Fruit fly (Drosophila melanogaster) whole organism, embryonic: ENCODE data around the gene mRpL30.

ENCODE experiments used
- Ada2b ChIP-seq: fragments of 200-800 bp; sonication (Bioruptor generic); IDR thresholded peaks from 2 replicates; pipeline ENCODE4 v1.3.6; 2022; ENCODE audit warnings: missing biosample characterization, missing genetic modification characterization
- BEAF-32 ChIP-seq: fragments of 200-800 bp; sonication (Bioruptor generic); optimal IDR thresholded peaks from 3 replicates; lab custom pipeline; 2017; ENCODE audit warnings: missing biosample characterization, missing genetic modification characterization, mild to moderate bottlenecking, moderate library complexity, missing genetic modification reagents
- Blimp-1 ChIP-seq: fragments of 200-800 bp; sonication (Bioruptor generic); optimal IDR thresholded peaks from 3 replicates; lab custom pipeline; 2018; ENCODE audit warnings: missing biosample characterization, missing genetic modification characterization, mild to moderate bottlenecking, moderate library complexity, missing genetic modification reagents
- CG10366 ChIP-seq: fragments of 200-800 bp; sonication (Bioruptor generic); IDR thresholded peaks from 2 replicates; pipeline ENCODE4 v1.3.6; 2022; ENCODE audit warnings: missing biosample characterization, missing genetic modification characterization
- CG10654 ChIP-seq: fragments of 200-800 bp; sonication (Bioruptor generic); optimal IDR thresholded peaks from 2 replicates; lab custom pipeline; 2016; ENCODE audit warnings: missing biosample characterization, missing genetic modification characterization
- CG11093 ChIP-seq: fragments of 200-800 bp; sonication (Bioruptor generic); IDR thresholded peaks from 3 replicates; pipeline ENCODE4 v1.3.6; 2022; ENCODE audit warnings: missing biosample characterization, missing genetic modification characterization
- CG11723 ChIP-seq: fragments of 200-800 bp; sonication (Bioruptor generic); optimal IDR thresholded peaks from 2 replicates; lab custom pipeline; 2017; ENCODE audit warnings: missing biosample characterization, mild to moderate bottlenecking, missing genetic modification characterization
- CG14667 ChIP-seq: fragments of 200-800 bp; sonication (Bioruptor generic); IDR thresholded peaks from 2 replicates; pipeline ENCODE4 v1.3.6; 2022; ENCODE audit warnings: missing biosample characterization, missing genetic modification characterization
- CG14710 ChIP-seq: fragments of 200-800 bp; sonication (Bioruptor generic); optimal IDR thresholded peaks from 3 replicates; lab custom pipeline; 2019; ENCODE audit warnings: missing biosample characterization, mild to moderate bottlenecking, missing genetic modification characterization, moderate library complexity
- CG1792 ChIP-seq: fragments of 200-800 bp; sonication (Bioruptor generic); optimal IDR thresholded peaks from 2 replicates; lab custom pipeline; 2016; ENCODE audit warnings: missing biosample characterization, missing genetic modification characterization
- CG18599 ChIP-seq: fragments of 200-800 bp; sonication (Bioruptor generic); optimal IDR thresholded peaks from 3 replicates; lab custom pipeline; 2017; ENCODE audit warnings: missing biosample characterization, missing genetic modification characterization, mild to moderate bottlenecking, moderate library complexity, missing genetic modification reagents
- CG2129 ChIP-seq: fragments of 200-800 bp; sonication (Bioruptor generic); IDR thresholded peaks from 2 replicates; pipeline ENCODE4 v1.3.6; 2022; ENCODE audit warnings: missing biosample characterization, missing genetic modification characterization; ENCODE audit not compliant: partially characterized antibody
- CG30403 ChIP-seq: fragments of 200-800 bp; sonication (Bioruptor generic); optimal IDR thresholded peaks from 3 replicates; lab custom pipeline; 2016; ENCODE audit warnings: missing biosample characterization, missing genetic modification characterization
- CG3065 ChIP-seq: fragments of 200-800 bp; sonication (Bioruptor generic); optimal IDR thresholded peaks from 2 replicates; lab custom pipeline; 2016; ENCODE audit warnings: missing biosample characterization, missing genetic modification characterization
- CG3281 ChIP-seq: fragments of 200-800 bp; sonication (Bioruptor generic); optimal IDR thresholded peaks from 3 replicates; lab custom pipeline; 2017; ENCODE audit warnings: missing biosample characterization, mild to moderate bottlenecking, missing genetic modification characterization
- CG33213 ChIP-seq: fragments of 200-800 bp; sonication (Bioruptor generic); optimal IDR thresholded peaks from 3 replicates; lab custom pipeline; 2016; ENCODE audit warnings: missing biosample characterization, missing genetic modification characterization
- CG4328 ChIP-seq: fragments of 200-800 bp; sonication (Bioruptor generic); optimal IDR thresholded peaks from 3 replicates; lab custom pipeline; 2017; ENCODE audit warnings: missing biosample characterization, missing genetic modification reagents, missing genetic modification characterization
- CG6254 ChIP-seq: fragments of 200-800 bp; sonication (Bioruptor generic); optimal IDR thresholded peaks from 3 replicates; lab custom pipeline; 2017; ENCODE audit warnings: mild to moderate bottlenecking, missing biosample characterization, missing genetic modification reagents, missing genetic modification characterization
- CG8765 ChIP-seq: fragments of 200-800 bp; sonication (Bioruptor generic); IDR thresholded peaks from 2 replicates; pipeline ENCODE4 v1.3.6; 2022; ENCODE audit warnings: missing biosample characterization, missing genetic modification characterization
- CG9932 ChIP-seq: fragments of 200-800 bp; sonication (Bioruptor generic); IDR thresholded peaks from 2 replicates; pipeline ENCODE4 v1.3.6; 2022; ENCODE audit warnings: missing biosample characterization, missing genetic modification characterization
- CoRest ChIP-seq: fragments of 200-800 bp; sonication (Bioruptor generic); optimal IDR thresholded peaks from 3 replicates; lab custom pipeline; 2018; ENCODE audit warnings: missing biosample characterization, mild to moderate bottlenecking, missing genetic modification characterization, moderate library complexity
- D19B ChIP-seq: fragments of 200-800 bp; sonication (Bioruptor generic); optimal IDR thresholded peaks from 2 replicates; lab custom pipeline; 2017; ENCODE audit warnings: missing biosample characterization, mild to moderate bottlenecking, missing genetic modification characterization
- Myb ChIP-seq: fragments of 200-800 bp; sonication (Bioruptor generic); optimal IDR thresholded peaks from 2 replicates; lab custom pipeline; 2016; ENCODE audit warnings: missing biosample characterization, missing genetic modification characterization
- NK7.1 ChIP-seq: fragments of 200-800 bp; sonication (Bioruptor generic); optimal IDR thresholded peaks from 3 replicates; lab custom pipeline; 2016; ENCODE audit warnings: missing biosample characterization, missing genetic modification characterization
- Nf-YC ChIP-seq: fragments of 200-800 bp; optimal IDR thresholded peaks from 3 replicates; lab custom pipeline; 2019; ENCODE audit warnings: missing biosample characterization, mild to moderate bottlenecking, missing genetic modification characterization, moderate library complexity
- Opbp ChIP-seq: fragments of 200-800 bp; sonication (Bioruptor generic); IDR thresholded peaks from 3 replicates; pipeline ENCODE4 v1.3.6; 2022; ENCODE audit warnings: missing biosample characterization, missing genetic modification characterization; ENCODE audit not compliant: partially characterized antibody
- Rfx ChIP-seq: fragments of 200-800 bp; sonication (Bioruptor generic); IDR thresholded peaks from 2 replicates; pipeline ENCODE4 v1.3.6; 2022; ENCODE audit warnings: missing biosample characterization, missing genetic modification characterization
- Side ChIP-seq: fragments of 200-800 bp; sonication (Bioruptor generic); optimal IDR thresholded peaks from 2 replicates; lab custom pipeline; 2016; ENCODE audit warnings: missing biosample characterization, missing genetic modification characterization
- Sry-δ ChIP-seq: fragments of 200-800 bp; sonication (Bioruptor generic); optimal IDR thresholded peaks from 2 replicates; lab custom pipeline; 2016; ENCODE audit warnings: missing biosample characterization, missing genetic modification characterization
- amos ChIP-seq: fragments of 200-800 bp; sonication (Bioruptor generic); IDR thresholded peaks from 2 replicates; pipeline ENCODE4 v1.3.6; 2022; ENCODE audit warnings: missing biosample characterization, missing genetic modification characterization; ENCODE audit not compliant: partially characterized antibody
- bsh ChIP-seq, 2 experiments: fragments of 200-800 bp; sonication (Bioruptor generic); optimal IDR thresholded peaks; 2 replicates each; lab custom pipeline; 2017 to 2018; ENCODE audit warnings: mild to moderate bottlenecking in 2 of 2, missing biosample characterization in 2 of 2, missing genetic modification characterization in 2 of 2, moderate library complexity in 1 of 2
- cato ChIP-seq: fragments of 200-800 bp; sonication (Bioruptor generic); optimal IDR thresholded peaks from 2 replicates; lab custom pipeline; 2016; ENCODE audit warnings: missing biosample characterization, missing genetic modification characterization, borderline replicate concordance
- cg ChIP-seq: fragments of 200-800 bp; sonication (Bioruptor generic); optimal IDR thresholded peaks from 3 replicates; lab custom pipeline; 2019; ENCODE audit warnings: missing biosample characterization, mild to moderate bottlenecking, missing genetic modification characterization, moderate library complexity
- crol ChIP-seq: fragments of 200-800 bp; sonication (Bioruptor generic); IDR thresholded peaks from 2 replicates; pipeline ENCODE4 v1.3.6; 2022; ENCODE audit warnings: missing biosample characterization, missing genetic modification characterization
- esg ChIP-seq: fragments of 200-800 bp; sonication (Bioruptor generic); conservative IDR thresholded peaks from 2 replicates; pipeline ENCODE4 v1.3.6; 2022; ENCODE audit warnings: missing biosample characterization, missing genetic modification characterization
- exex ChIP-seq: fragments of 200-800 bp; sonication (Bioruptor generic); optimal IDR thresholded peaks from 4 replicates; lab custom pipeline; 2018; ENCODE audit warnings: missing biosample characterization, mild to moderate bottlenecking, missing genetic modification characterization, moderate library complexity
- fru ChIP-seq: fragments of >200 bp; optimal IDR thresholded peaks from 2 replicates; lab custom pipeline; 2017
- gcm2 ChIP-seq: fragments of 200-800 bp; sonication (Bioruptor generic); optimal IDR thresholded peaks from 2 replicates; lab custom pipeline; 2016; ENCODE audit warnings: missing biosample characterization, missing genetic modification characterization
- lola ChIP-seq, 3 experiments: fragments of >200 bp in 2 of 3; fragments of 200-800 bp in 1 of 3; sonication (Bioruptor generic) in 1 of 3; optimal IDR thresholded peaks; 2 replicates each; lab custom pipeline; 2017 to 2019; ENCODE audit warnings: missing biosample characterization in 3 of 3, missing genetic modification characterization in 3 of 3, mild to moderate bottlenecking in 1 of 3, moderate library complexity in 1 of 3
- lov ChIP-seq, 2 experiments: fragments of 200-800 bp in 1 of 2; fragments of >200 bp in 1 of 2; sonication (Bioruptor generic) in 1 of 2; IDR thresholded peaks in 1 of 2; optimal IDR thresholded peaks in 1 of 2; 2 replicates in 1 of 2; 3 replicates in 1 of 2; pipeline versions ENCODE4 v1.3.6 to Lab custom; 2017 to 2022; ENCODE audit warnings: missing biosample characterization in 1 of 2, missing genetic modification characterization in 1 of 2
- nmo ChIP-seq: fragments of 200-800 bp; sonication (Bioruptor generic); optimal IDR thresholded peaks from 2 replicates; lab custom pipeline; 2018; ENCODE audit warnings: missing biosample characterization, mild to moderate bottlenecking, missing genetic modification characterization, moderate library complexity
- onecut ChIP-seq: fragments of 200-800 bp; sonication (Bioruptor generic); IDR thresholded peaks from 2 replicates; pipeline ENCODE4 v1.3.6; 2022; ENCODE audit warnings: missing biosample characterization, missing genetic modification characterization
- otp ChIP-seq: fragments of 200-800 bp; sonication (Bioruptor generic); IDR thresholded peaks from 3 replicates; pipeline ENCODE4, ENCODE4 v1.3.6; 2022; ENCODE audit warnings: missing biosample characterization, missing genetic modification characterization
- pan ChIP-seq, 4 experiments: fragments of >200 bp in 3 of 4; fragments of 200-800 bp in 1 of 4; sonication (Bioruptor generic) in 1 of 4; optimal IDR thresholded peaks in 3 of 4; IDR thresholded peaks in 1 of 4; 2 replicates each; pipeline versions ENCODE4 v1.3.6 to Lab custom; 2017 to 2022; ENCODE audit warnings: missing biosample characterization in 2 of 4, missing genetic modification characterization in 2 of 4, mixed read lengths in 1 of 4
- sr ChIP-seq: fragments of 200-800 bp; sonication (Bioruptor generic); IDR thresholded peaks from 3 replicates; pipeline ENCODE4 v1.3.6; 2022; ENCODE audit warnings: missing biosample characterization, missing genetic modification characterization
- stwl ChIP-seq: fragments of 200-800 bp; sonication (Bioruptor generic); optimal IDR thresholded peaks from 3 replicates; lab custom pipeline; 2018; ENCODE audit warnings: missing biosample characterization, mild to moderate bottlenecking, missing genetic modification characterization, moderate library complexity
- tll ChIP-seq, 2 experiments: fragments of 200-800 bp in 1 of 2; fragments of >200 bp in 1 of 2; sonication (Bioruptor generic) in 1 of 2; optimal IDR thresholded peaks; 2 replicates each; lab custom pipeline; 2017 to 2019; ENCODE audit warnings: missing biosample characterization in 2 of 2, missing genetic modification characterization in 2 of 2, mild to moderate bottlenecking in 1 of 2, moderate library complexity in 1 of 2
- tna ChIP-seq: fragments of 200-800 bp; sonication (Bioruptor generic); IDR thresholded peaks from 2 replicates; pipeline ENCODE4 v1.3.6; 2022; ENCODE audit warnings: missing biosample characterization, missing genetic modification characterization; ENCODE audit not compliant: partially characterized antibody

The mRpL30 gene

DNA sequence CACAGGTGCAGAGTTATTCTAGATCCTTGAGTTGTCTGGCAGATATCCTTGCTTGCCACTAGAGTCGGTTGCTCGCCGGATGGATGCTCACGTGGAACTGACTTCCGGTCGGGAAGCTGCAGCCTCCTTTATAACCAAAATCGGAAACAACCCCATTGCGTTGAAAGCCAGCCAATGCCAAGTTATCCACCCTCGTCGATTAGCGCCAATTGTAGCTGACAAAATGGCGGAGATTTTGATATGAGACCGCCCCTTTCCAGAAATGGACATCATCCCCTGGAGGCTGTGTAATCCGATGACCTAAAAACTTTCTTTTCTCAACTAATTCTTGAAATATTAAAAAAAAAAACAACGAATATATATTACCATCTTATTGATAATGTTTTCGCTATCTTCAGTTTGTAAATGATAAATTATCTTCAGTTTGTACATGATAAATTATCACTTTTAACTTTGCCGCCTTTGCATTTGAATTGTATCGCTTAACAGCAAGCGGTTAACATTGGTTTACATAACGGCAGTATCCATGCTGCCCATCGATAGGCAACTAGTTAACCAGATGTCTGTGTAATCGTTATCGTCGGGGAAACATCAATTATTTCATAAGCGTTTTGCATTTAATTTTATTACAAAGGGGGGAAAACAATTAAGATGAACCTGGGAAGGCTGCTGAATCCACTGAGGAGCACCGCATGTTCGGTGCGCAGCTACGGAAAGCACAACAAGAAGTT, at the start of gene mRpL30, which contains the start of gene HLH4C (continued):
- no peak for TF ChIP-seq CG8765 (GFP tag; lab: Robert Waterston, UW)
- no peak for TF ChIP-seq CG4328 (GFP tag; lab: Kevin White, UChicago)
- peak; percentile 40 for TF ChIP-seq BEAF-32 (GFP tag; lab: Kevin White, UChicago)
- peak; percentile 63 for TF ChIP-seq stwl (tag; lab: Kevin White, UChicago)
- TF ChIP-seq otp: no peak
- TF ChIP-seq tll (GFP tag; optimal IDR thresholded peaks at IDR 0.05; lab: Kevin White, UChicago): no peak
- no peak for TF ChIP-seq sr
- no peak for TF ChIP-seq esg (GFP tag; lab: Robert Waterston, UW)
- TF ChIP-seq Opbp: peak; percentile 95; the same call in 2 of the 3 replicates
- TF ChIP-seq CG10654 (GFP tag; lab: Kevin White, UChicago): no peak
- no peak for TF ChIP-seq CoRest (tag; lab: Kevin White, UChicago)
- TF ChIP-seq CG18599 (GFP tag; lab: Kevin White, UChicago): no peak
- TF ChIP-seq Sry-δ: peak; percentile 8
- TF ChIP-seq CG10366 (GFP tag; lab: Robert Waterston, UW): no peak
- TF ChIP-seq CG9932 (GFP tag; lab: Robert Waterston, UW): no peak
- no peak for TF ChIP-seq CG1792 (GFP tag; lab: Kevin White, UChicago)
- TF ChIP-seq Side (GFP tag; lab: Kevin White, UChicago): no peak
- TF ChIP-seq cato (GFP tag; lab: Kevin White, UChicago): no peak
- TF ChIP-seq onecut: no peak
- peak; percentile 94 for TF ChIP-seq Nf-YC (tag; lab: Kevin White, UChicago)
- TF ChIP-seq tna (GFP tag; lab: Robert Waterston, UW): peak; percentile 99
- no peak for TF ChIP-seq lov (optimal IDR thresholded peaks at IDR 0.05; lab: Kevin White, UChicago)
- TF ChIP-seq lov (GFP tag; IDR thresholded peaks at IDR 0.05; lab: Robert Waterston, UW): no peak
- no peak for TF ChIP-seq nmo (GFP tag; lab: Kevin White, UChicago)
- no peak for TF ChIP-seq NK7.1 (GFP tag; lab: Kevin White, UChicago)
- no peak for TF ChIP-seq cg (GFP tag; lab: Kevin White, UChicago)
- no peak for TF ChIP-seq D19B
- peak; percentile 81; the same call in 1 of the 2 replicates for TF ChIP-seq amos (GFP tag; lab: Robert Waterston, UW)
- no peak for TF ChIP-seq Ada2b (GFP tag; lab: Robert Waterston, UW)
- TF ChIP-seq exex (tag; lab: Kevin White, UChicago): peak; percentile 6
- TF ChIP-seq CG6254: no peak
- TF ChIP-seq fru (lab: Kevin White, UChicago): no peak
- TF ChIP-seq CG14710 (tag; lab: Kevin White, UChicago): no peak
- no peak for TF ChIP-seq Blimp-1
- TF ChIP-seq gcm2 (GFP tag; lab: Kevin White, UChicago): no peak
- TF ChIP-seq CG2129: 0 out of 2 replicates have a peak, but pooled peaks have one; percentile 20
- TF ChIP-seq Rfx: no peak
- TF ChIP-seq CG11723: no peak
- no peak for TF ChIP-seq CG3281 (GFP tag; lab: Kevin White, UChicago)
- TF ChIP-seq lola (GFP tag; optimal IDR thresholded peaks at IDR 0.05; lab: Kevin White, UChicago): no peak
- TF ChIP-seq CG11093 (GFP tag; lab: Robert Waterston, UW): no peak
- TF ChIP-seq CG3065: no peak
- no peak for TF ChIP-seq crol (GFP tag; lab: Robert Waterston, UW)
- no peak for TF ChIP-seq bsh (GFP tag; optimal IDR thresholded peaks at IDR 0.05; lab: Kevin White, UChicago)
- TF ChIP-seq Myb (GFP tag; lab: Kevin White, UChicago): no peak
- no peak for TF ChIP-seq pan (optimal IDR thresholded peaks at IDR 0.05; lab: Kevin White, UChicago)
- TF ChIP-seq pan (GFP tag; optimal IDR thresholded peaks at IDR 0.05 in 1 of 2, IDR thresholded peaks at IDR 0.05 in 1 of 2): no peak
- no peak for TF ChIP-seq CG33213 (GFP tag; lab: Kevin White, UChicago)
- TF ChIP-seq CG30403: no peak
- TF ChIP-seq CG14667 (GFP tag; lab: Robert Waterston, UW): no peak
